Worm (Caenorhabditis elegans) whole organism, L4 larva: ENCODE data around the gene F44E2.4.

ENCODE experiments used
- F37D6.2 ChIP-seq: sonication (generic microtip); optimal IDR thresholded peaks from 2 replicates; lab custom pipeline; 2016; ENCODE audit warnings: mild to moderate bottlenecking, missing genetic modification characterization, missing compliant biosample characterization
- F49E8.2 ChIP-seq: sonication (generic microtip); optimal IDR thresholded peaks from 2 replicates; lab custom pipeline; 2016; ENCODE audit warnings: missing compliant biosample characterization, mild to moderate bottlenecking, missing genetic modification characterization, borderline replicate concordance
- R02D3.7 ChIP-seq: fragments of 150-350 bp; sonication (generic microtip); optimal IDR thresholded peaks from 3 replicates; lab custom pipeline; 2014; ENCODE audit warnings: missing biosample characterization, missing genetic modification characterization
- T20F7.1 ChIP-seq: fragments of 200-800 bp; sonication (Bioruptor generic); optimal IDR thresholded peaks from 2 replicates; lab custom pipeline; 2018; ENCODE audit warnings: mild to moderate bottlenecking, missing genetic modification characterization, missing compliant biosample characterization
- T26A8.4 ChIP-seq: fragments of 200-800 bp; sonication (Bioruptor generic); IDR thresholded peaks from 2 replicates; pipeline ENCODE4 v1.3.6; 2022; ENCODE audit warnings: missing genetic modification characterization, missing compliant biosample characterization
- Y5F2A.4 ChIP-seq: fragments of 200-800 bp; sonication (Bioruptor generic); optimal IDR thresholded peaks from 2 replicates; lab custom pipeline; 2018; ENCODE audit warnings: mild to moderate bottlenecking, missing genetic modification characterization, missing compliant biosample characterization
- ZK337.2 ChIP-seq: fragments of 200-800 bp; sonication (Bioruptor generic); IDR thresholded peaks from 2 replicates; pipeline ENCODE4 v1.3.6; 2022; ENCODE audit warnings: missing genetic modification reagents, missing genetic modification characterization, missing compliant biosample characterization
- aly-2 ChIP-seq: sonication (generic microtip); optimal IDR thresholded peaks from 2 replicates; lab custom pipeline; 2018; ENCODE audit warnings: missing biosample characterization, missing genetic modification characterization
- attf-4 ChIP-seq: sonication (generic microtip); optimal IDR thresholded peaks from 3 replicates; lab custom pipeline; 2017; ENCODE audit warnings: missing biosample characterization, missing genetic modification characterization
- cey-2 ChIP-seq: sonication (generic microtip); optimal IDR thresholded peaks from 3 replicates; lab custom pipeline; 2017; ENCODE audit warnings: missing genetic modification characterization, mild to moderate bottlenecking, missing compliant biosample characterization, antibody characterized with exemption, borderline replicate concordance; ENCODE audit not compliant: insufficient read depth
- daf-12 ChIP-seq: fragments of 150-350 bp; optimal IDR thresholded peaks from 2 replicates; lab custom pipeline; 2014; ENCODE audit warnings: missing biosample characterization, missing genetic modification reagents, missing genetic modification characterization
- daf-16 ChIP-seq, 3 experiments: sonication (generic microtip); optimal IDR thresholded peaks; 2 replicates each; lab custom pipeline; 2016 to 2017; ENCODE audit warnings: missing genetic modification characterization in 3 of 3, missing genetic modification reagents in 3 of 3, mild to moderate bottlenecking in 2 of 3, missing compliant biosample characterization in 2 of 3, missing biosample characterization in 1 of 3, moderate library complexity in 1 of 3
- daf-19 ChIP-seq: fragments of 200-800 bp; sonication (Bioruptor generic); conservative IDR thresholded peaks from 2 replicates; pipeline ENCODE4 v1.3.6; 2022; ENCODE audit warnings: missing genetic modification characterization, missing compliant biosample characterization
- dmd-6 ChIP-seq: fragments of 200-800 bp; sonication (Bioruptor generic); IDR thresholded peaks from 2 replicates; pipeline ENCODE4 v1.3.6; 2022; ENCODE audit warnings: missing genetic modification reagents, missing genetic modification characterization, missing compliant biosample characterization
- duxl-1 ChIP-seq: sonication (generic microtip); optimal IDR thresholded peaks from 2 replicates; lab custom pipeline; 2016; ENCODE audit warnings: mild to moderate bottlenecking, missing genetic modification characterization, moderate library complexity, missing compliant biosample characterization; ENCODE audit not compliant: poor library complexity
- fkh-10 ChIP-seq: fragments of 150-350 bp; optimal IDR thresholded peaks from 2 replicates; lab custom pipeline; 2014; ENCODE audit warnings: missing biosample characterization, missing genetic modification reagents, missing genetic modification characterization
- fos-1 ChIP-seq: fragments of 150-350 bp; optimal IDR thresholded peaks from 2 replicates; lab custom pipeline; 2014; ENCODE audit warnings: missing biosample characterization, missing genetic modification characterization
- hlh-30 ChIP-seq: sonication (generic microtip); optimal IDR thresholded peaks from 2 replicates; lab custom pipeline; 2017; ENCODE audit warnings: antibody characterized with exemption, mild to moderate bottlenecking, missing genetic modification characterization, missing compliant biosample characterization; ENCODE audit not compliant: insufficient read depth
- lim-7 ChIP-seq: fragments of 200-800 bp; sonication (Bioruptor generic); IDR thresholded peaks from 2 replicates; pipeline ENCODE4 v1.3.6; 2022; ENCODE audit warnings: missing genetic modification characterization, missing compliant biosample characterization
- lin-1 ChIP-seq: fragments of 200-800 bp; sonication (Bioruptor generic); IDR thresholded peaks from 2 replicates; pipeline ENCODE4 v1.3.6; 2022; ENCODE audit warnings: missing genetic modification reagents, missing genetic modification characterization, missing compliant biosample characterization
- lin-13 ChIP-seq: fragments of 150-350 bp; optimal IDR thresholded peaks from 2 replicates; lab custom pipeline; 2014; ENCODE audit warnings: missing biosample characterization, missing genetic modification reagents, missing genetic modification characterization
- lin-38 ChIP-seq: fragments of 200-800 bp; sonication (Bioruptor generic); IDR thresholded peaks from 2 replicates; pipeline ENCODE4 v1.3.6; 2022; ENCODE audit warnings: missing genetic modification reagents, missing genetic modification characterization, missing compliant biosample characterization
- lin-39 ChIP-seq: fragments of 150-350 bp; optimal IDR thresholded peaks from 2 replicates; lab custom pipeline; 2014; ENCODE audit warnings: missing biosample characterization, missing genetic modification reagents, missing genetic modification characterization
- madf-5 ChIP-seq, 2 experiments: fragments of 200-800 bp; sonication (Bioruptor generic); IDR thresholded peaks; 2 replicates each; pipeline ENCODE4 v1.3.6; 2022; ENCODE audit warnings: missing compliant biosample characterization in 2 of 2, missing genetic modification characterization in 2 of 2
- mes-2 ChIP-seq: sonication (generic microtip); optimal IDR thresholded peaks from 2 replicates; lab custom pipeline; 2016; ENCODE audit warnings: missing genotype, mild to moderate bottlenecking, missing genetic modification characterization, missing compliant biosample characterization; ENCODE audit not compliant: poor library complexity, severe bottlenecking
- mxl-2 ChIP-seq: fragments of 200-800 bp; sonication (Bioruptor generic); conservative IDR thresholded peaks from 2 replicates; pipeline ENCODE4 v1.3.6; 2022; ENCODE audit warnings: missing genetic modification reagents, missing genetic modification characterization, missing compliant biosample characterization
- mxl-3 ChIP-seq: fragments of 200-800 bp; sonication (Bioruptor generic); optimal IDR thresholded peaks from 2 replicates; lab custom pipeline; 2018; ENCODE audit warnings: mild to moderate bottlenecking, missing genetic modification characterization, missing compliant biosample characterization
- nhr-102 ChIP-seq: sonication (generic microtip); optimal IDR thresholded peaks from 2 replicates; lab custom pipeline; 2016; ENCODE audit warnings: mild to moderate bottlenecking, missing genetic modification characterization, moderate library complexity, missing compliant biosample characterization
- nhr-11 ChIP-seq: fragments of 150-350 bp; optimal IDR thresholded peaks from 2 replicates; lab custom pipeline; 2014; ENCODE audit warnings: missing biosample characterization, missing genetic modification characterization
- nhr-237 ChIP-seq: sonication (generic microtip); optimal IDR thresholded peaks from 2 replicates; lab custom pipeline; 2017; ENCODE audit warnings: missing biosample characterization, missing genetic modification characterization
- nhr-28 ChIP-seq: fragments of 150-350 bp; optimal IDR thresholded peaks from 2 replicates; lab custom pipeline; 2014; ENCODE audit warnings: missing biosample characterization, missing genetic modification characterization
- nhr-41 ChIP-seq: fragments of 200-800 bp; sonication (Bioruptor generic); IDR thresholded peaks from 2 replicates; pipeline ENCODE4 v1.3.6; 2022; ENCODE audit warnings: missing genetic modification reagents, missing genetic modification characterization, missing compliant biosample characterization
- nhr-6 ChIP-seq: fragments of 150-350 bp; optimal IDR thresholded peaks from 2 replicates; lab custom pipeline; 2014; ENCODE audit warnings: missing biosample characterization, missing genetic modification characterization
- nhr-77 ChIP-seq: fragments of 150-350 bp; optimal IDR thresholded peaks from 2 replicates; lab custom pipeline; 2014; ENCODE audit warnings: missing biosample characterization, missing genetic modification characterization
- pha-4 ChIP-seq, 2 experiments: fragments of 150-350 bp in 1 of 2; fragments of 200-800 bp in 1 of 2; sonication (Bioruptor generic) in 1 of 2; IDR thresholded peaks in 1 of 2; optimal IDR thresholded peaks in 1 of 2; 2 replicates each; pipeline versions ENCODE4 v1.3.6 to Lab custom; 2014 to 2022; ENCODE audit warnings: missing genetic modification characterization in 2 of 2, missing genetic modification reagents in 2 of 2, missing biosample characterization in 1 of 2, missing compliant biosample characterization in 1 of 2
- rbr-2 ChIP-seq: sonication (generic microtip); optimal IDR thresholded peaks from 2 replicates; lab custom pipeline; 2016; ENCODE audit warnings: missing genotype, missing genetic modification characterization, missing compliant biosample characterization
- saeg-2 ChIP-seq: fragments of 200-800 bp; sonication (Bioruptor generic); IDR thresholded peaks from 2 replicates; pipeline ENCODE4 v1.3.6; 2022; ENCODE audit warnings: missing genetic modification reagents, missing genetic modification characterization, missing compliant biosample characterization
- skn-1 ChIP-seq: fragments of 150-350 bp; optimal IDR thresholded peaks from 2 replicates; lab custom pipeline; 2014; ENCODE audit warnings: missing biosample characterization, missing genetic modification characterization
- snpc-1.2 ChIP-seq: fragments of 200-800 bp; sonication (Bioruptor generic); IDR thresholded peaks from 2 replicates; pipeline ENCODE4 v1.3.6; 2022; ENCODE audit warnings: missing genetic modification reagents, missing genetic modification characterization, missing compliant biosample characterization
- tag-97 ChIP-seq: fragments of 200-800 bp; sonication (Bioruptor generic); IDR thresholded peaks from 2 replicates; pipeline ENCODE4 v1.3.6; 2022; ENCODE audit warnings: missing genetic modification characterization, missing compliant biosample characterization
- tra-1 ChIP-seq: fragments of 200-800 bp; sonication (Bioruptor generic); IDR thresholded peaks from 2 replicates; pipeline ENCODE4 v1.3.6; 2022; ENCODE audit warnings: missing genetic modification reagents, missing genetic modification characterization, missing compliant biosample characterization
- unc-130 ChIP-seq: sonication (generic microtip); optimal IDR thresholded peaks from 2 replicates; lab custom pipeline; 2016; ENCODE audit warnings: missing genetic modification reagents, missing genetic modification characterization, missing compliant biosample characterization
- unc-62 ChIP-seq, 3 experiments: fragments of 150-350 bp in 1 of 3; sonication (generic microtip); optimal IDR thresholded peaks in 2 of 3; peaks in 1 of 3; 1 replicate in 1 of 3; 2 replicates in 2 of 3; lab custom pipeline; 2014 to 2017; ENCODE audit warnings: missing biosample characterization in 3 of 3, missing genetic modification characterization in 3 of 3, missing genetic modification reagents in 3 of 3, missing genotype in 1 of 3
- zag-1 ChIP-seq: fragments of 150-350 bp; optimal IDR thresholded peaks from 2 replicates; lab custom pipeline; 2014; ENCODE audit warnings: missing biosample characterization, missing genetic modification characterization
- zfp-2 ChIP-seq: sonication (generic microtip); optimal IDR thresholded peaks from 2 replicates; lab custom pipeline; 2016; ENCODE audit warnings: mild to moderate bottlenecking, missing genetic modification characterization, missing compliant biosample characterization
- zfp-3 ChIP-seq: fragments of 200-800 bp; sonication (Bioruptor generic); conservative IDR thresholded peaks from 2 replicates; pipeline ENCODE4 v1.3.6; 2022; ENCODE audit warnings: missing genetic modification reagents, missing genetic modification characterization, missing compliant biosample characterization
- ztf-11 ChIP-seq: fragments of 150-350 bp; optimal IDR thresholded peaks from 2 replicates; lab custom pipeline; 2014; ENCODE audit warnings: missing biosample characterization, missing genetic modification characterization

F44E2.4 gene

DNA sequence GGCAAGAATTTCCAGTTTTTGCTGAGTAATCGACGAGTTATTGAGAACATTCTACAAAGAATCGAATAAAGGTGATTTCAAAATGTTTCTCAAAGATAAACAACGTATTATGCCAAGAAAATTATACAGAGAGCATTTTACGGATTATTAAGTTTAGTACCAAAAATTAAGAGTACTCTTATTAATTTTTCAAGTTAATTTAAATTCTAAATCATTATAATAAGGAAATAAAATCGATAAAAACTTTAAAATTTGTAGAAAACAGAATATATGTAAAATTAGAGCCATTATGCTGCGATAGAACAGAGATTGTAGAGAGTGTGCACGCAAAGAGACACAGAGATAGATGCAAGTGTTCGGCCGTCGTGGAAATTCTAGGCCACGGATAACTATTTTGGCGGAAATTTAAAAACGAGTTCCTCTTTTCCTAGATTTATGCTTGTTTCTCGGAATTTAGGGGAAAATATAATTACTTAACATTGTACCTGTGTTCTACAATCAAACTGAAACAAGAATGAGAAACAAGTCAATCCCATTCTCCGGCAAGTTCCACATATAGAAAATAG lies 12.3 kb upstream of the F44E2.4 start, which contains the start of gene F44E2.9 (continued):
- peak; percentile 29; the same call in 1 of the 2 replicates for TF ChIP-seq pha-4 (GFP tag; IDR thresholded peaks at IDR 0.05; lab: Robert Waterston, UW)
- TF ChIP-seq pha-4 (tag; optimal IDR thresholded peaks at IDR 0.05; lab: Kevin White, UChicago) = peak; percentile 8
- TF ChIP-seq attf-4 (tag; lab: Kevin White, UChicago) = no peak
- TF ChIP-seq nhr-237 (tag; lab: Kevin White, UChicago) = no peak
- TF ChIP-seq zfp-2 (tag; lab: Kevin White, UChicago) = no peak
- TF ChIP-seq dmd-6 (GFP tag; lab: Robert Waterston, UW) = peak; percentile 41; the same call in 1 of the 2 replicates
- TF ChIP-seq F49E8.2 (tag; lab: Kevin White, UChicago) = peak; percentile 20
- peak; percentile 52 for TF ChIP-seq lin-13 (GFP tag; lab: Kevin White, UChicago)
- TF ChIP-seq tag-97 (GFP tag; lab: Robert Waterston, UW) = 0 out of 2 replicates have a peak, but pooled peaks have one; percentile 27
- TF ChIP-seq mxl-2 (GFP tag; lab: Robert Waterston, UW) = no peak
- no peak for TF ChIP-seq R02D3.7 (tag; lab: Kevin White, UChicago)
- TF ChIP-seq daf-19 (GFP tag; lab: Robert Waterston, UW) = no peak
- TF ChIP-seq zfp-3 = no peak
- no peak for TF ChIP-seq nhr-41
- no peak for TF ChIP-seq daf-12 (tag; lab: Kevin White, UChicago)
- peak; percentile 81 for TF ChIP-seq unc-130
- peak; percentile 97 for TF ChIP-seq mes-2 (tag; lab: Kevin White, UChicago)
- peak; percentile 47 for TF ChIP-seq nhr-6 (tag; lab: Kevin White, UChicago)
- TF ChIP-seq hlh-30 (tag; lab: Kevin White, UChicago) = no peak
- no peak for TF ChIP-seq fkh-10 (GFP tag; lab: Kevin White, UChicago)
- TF ChIP-seq lin-38 (GFP tag; lab: Robert Waterston, UW) = peak; percentile 76
- TF ChIP-seq lim-7 (GFP tag; lab: Robert Waterston, UW) = no peak
- TF ChIP-seq rbr-2 (tag; lab: Kevin White, UChicago) = peak; percentile 18
- TF ChIP-seq lin-39 (tag; lab: Kevin White, UChicago) = no peak
- TF ChIP-seq cey-2 (tag; lab: Kevin White, UChicago) = no peak
- TF ChIP-seq ZK337.2 (GFP tag; lab: Robert Waterston, UW) = peak; percentile 40; the same call in 1 of the 2 replicates
- TF ChIP-seq nhr-11 (tag; lab: Kevin White, UChicago) = no peak
- 0 out of 2 replicates have a peak, but pooled peaks have one; percentile 27 for TF ChIP-seq tra-1 (GFP tag; lab: Robert Waterston, UW)
- no peak for TF ChIP-seq F37D6.2 (tag; lab: Kevin White, UChicago)
- peak; percentile 13 for TF ChIP-seq mxl-3 (GFP tag; lab: Kevin White, UChicago)
- TF ChIP-seq snpc-1.2 (GFP tag; lab: Robert Waterston, UW) = no peak
- TF ChIP-seq nhr-28 (tag; lab: Kevin White, UChicago) = peak; percentile 4
- TF ChIP-seq zag-1 (tag; lab: Kevin White, UChicago) = no peak
- TF ChIP-seq duxl-1 (tag; lab: Kevin White, UChicago) = peak; percentile 60
- TF ChIP-seq saeg-2 = no peak
- TF ChIP-seq ztf-11 (tag; lab: Kevin White, UChicago) = no peak
- no peak for TF ChIP-seq nhr-77 (tag; lab: Kevin White, UChicago)
- no peak for TF ChIP-seq skn-1

DNA sequence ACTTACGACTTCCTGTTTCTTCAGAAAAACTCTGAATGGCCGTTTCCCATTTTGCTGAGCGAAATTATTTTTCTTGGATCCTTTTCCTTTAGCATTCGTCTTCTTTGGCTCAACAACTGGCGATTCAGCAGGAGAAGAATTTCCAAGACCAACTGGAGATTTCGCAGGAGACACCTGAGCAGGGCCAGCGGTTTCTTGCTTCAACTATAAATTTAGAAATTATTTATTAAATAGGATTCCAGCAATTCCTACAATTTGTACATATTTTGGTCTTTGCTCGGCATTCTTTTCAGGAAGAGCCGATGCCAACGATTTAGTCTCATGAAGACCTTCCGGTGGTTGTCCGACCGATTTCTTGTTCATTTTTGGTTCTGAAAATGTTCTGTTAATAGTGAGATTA lies 11.3 kb upstream of the F44E2.4 start, which contains the start of gene F44E2.8:
F44E2.8 (minus strand) TSS at position 371 of the 400 bp plus-strand sequence.
- TF ChIP-seq nhr-6 (tag; lab: Kevin White, UChicago) (no peak), saeg-2 (no peak), unc-62 (GFP tag; optimal IDR thresholded peaks at IDR 0.05 in 1 of 2; lab: Kevin White, UChicago) (peak in 1 of 2 experiments; percentile 23), unc-62 (tag; optimal IDR thresholded peaks at IDR 0.05; lab: Kevin White, UChicago) (no peak), lin-1 (no peak), nhr-41 (no peak), lin-38 (GFP tag; lab: Robert Waterston, UW) (peak; percentile 52), cey-2 (tag; lab: Kevin White, UChicago) (no peak), nhr-102 (tag; lab: Kevin White, UChicago) (no peak), fos-1 (tag; lab: Kevin White, UChicago) (no peak), madf-5 (GFP tag; IDR thresholded peaks at IDR 0.05; lab: Robert Waterston, UW) (no peak), Y5F2A.4 (GFP tag; lab: Kevin White, UChicago) (no peak), F37D6.2 (tag; lab: Kevin White, UChicago) (no peak), T20F7.1 (no peak), T26A8.4 (GFP tag; lab: Robert Waterston, UW) (0 out of 2 replicates have a peak, but pooled peaks have one; percentile 29), tag-97 (GFP tag; lab: Robert Waterston, UW) (no peak), daf-16 (GFP tag; optimal IDR thresholded peaks at IDR 0.05; lab: Kevin White, UChicago) (no peak), daf-16 (tag; optimal IDR thresholded peaks at IDR 0.05; lab: Kevin White, UChicago) (peak; percentile 8), aly-2 (no peak)
